Fruit fly (Drosophila melanogaster): ENCODE measurements around the gene CG8289.

The CG8289 gene

dm6 chrX:17631996-17632612 lies 3.7 kb downstream of the CG8289 start, which contains the start of the genes corolla and ND-24 (continued):
- peak; percentile 72 for TF ChIP-seq acj6 (GFP tag; optimal IDR thresholded peaks at IDR 0.05)
- no peak for TF ChIP-seq CG3919 (GFP tag; optimal IDR thresholded peaks at IDR 0.05)
- TF ChIP-seq Hr39 (GFP tag; optimal IDR thresholded peaks at IDR 0.05) = no peak
- TF ChIP-seq CG32006 (GFP tag; optimal IDR thresholded peaks at IDR 0.05) = no peak
- no peak for TF ChIP-seq pdm3 (GFP tag; optimal IDR thresholded peaks at IDR 0.05)
- TF ChIP-seq CG6792 (GFP tag; optimal IDR thresholded peaks at IDR 0.05) = peak; percentile 67
- peak; percentile 10 for TF ChIP-seq dac (GFP tag; optimal IDR thresholded peaks at IDR 0.05)
- no peak for TF ChIP-seq Blimp-1 (GFP tag; optimal IDR thresholded peaks at IDR 0.05)
- peak; percentile 61 for TF ChIP-seq CG15336 (GFP tag; IDR thresholded peaks at IDR 0.05)
- TF ChIP-seq CG7368 (GFP tag; optimal IDR thresholded peaks at IDR 0.05) = no peak
- peak; percentile 44 for TF ChIP-seq CG8632 (GFP tag; optimal IDR thresholded peaks at IDR 0.05)
- peak; percentile 90 for TF ChIP-seq achi (GFP tag; optimal IDR thresholded peaks at IDR 0.05)
- peak; percentile 80 for TF ChIP-seq CG6163 (GFP tag; IDR thresholded peaks at IDR 0.05)
- TF ChIP-seq Eip93F (GFP tag; optimal IDR thresholded peaks at IDR 0.05) = no peak
- no peak for TF ChIP-seq CG6808 (GFP tag; optimal IDR thresholded peaks at IDR 0.05)

- TF ChIP-seq CG11294 (GFP tag; IDR thresholded peaks at IDR 0.05) (no peak), Sox15 (GFP tag; optimal IDR thresholded peaks at IDR 0.05) (no peak), Eip78C (GFP tag) (no peak), topi (GFP tag; optimal IDR thresholded peaks at IDR 0.05) (no peak), CG11902 (GFP tag; optimal IDR thresholded peaks at IDR 0.05) (no peak), CG15336 (GFP tag; IDR thresholded peaks at IDR 0.05) (no peak), Sox14 (GFP tag; optimal IDR thresholded peaks at IDR 0.05) (no peak), CG32006 (GFP tag; optimal IDR thresholded peaks at IDR 0.05) (no peak), CG3919 (GFP tag; optimal IDR thresholded peaks at IDR 0.05) (no peak), net (GFP tag; optimal IDR thresholded peaks at IDR 0.05) (no peak), CG8319 (GFP tag; optimal IDR thresholded peaks at IDR 0.05) (no peak)
Observed at dm6 chrX:17629317-17629716, 6.5 kb downstream of the CG8289 start, which contains the start of gene CG8326. Gene CG8326, minus strand, starts transcription at chrX:17629492.

- no peak for TF ChIP-seq Sox102F (GFP tag; optimal IDR thresholded peaks at IDR 0.05)
- no peak for TF ChIP-seq CG11294 (GFP tag; IDR thresholded peaks at IDR 0.05)
- TF ChIP-seq CG3032 (tag; optimal IDR thresholded peaks at IDR 0.05) = no peak
- peak; percentile 3 for TF ChIP-seq Eip93F (GFP tag; optimal IDR thresholded peaks at IDR 0.05)
- no peak for TF ChIP-seq CG8319 (GFP tag; optimal IDR thresholded peaks at IDR 0.05)
- TF ChIP-seq Eip75B (GFP tag; optimal IDR thresholded peaks at IDR 0.05) = peak; percentile 9
- TF ChIP-seq cyc (GFP tag; optimal IDR thresholded peaks at IDR 0.05) = no peak
- no peak for TF ChIP-seq Smox (GFP tag; optimal IDR thresholded peaks at IDR 0.05)
- no peak for TF ChIP-seq fd85E (GFP tag; optimal IDR thresholded peaks at IDR 0.05)
- TF ChIP-seq svp (GFP tag) = peak; percentile 45
- TF ChIP-seq fkh (GFP tag; optimal IDR thresholded peaks at IDR 0.05) = peak; percentile 71
- TF ChIP-seq Hr39 (GFP tag; optimal IDR thresholded peaks at IDR 0.05) = no peak
- no peak for TF ChIP-seq lz (GFP tag; optimal IDR thresholded peaks at IDR 0.05)
- TF ChIP-seq CG34406 (GFP tag; optimal IDR thresholded peaks at IDR 0.05) = no peak
- 0 out of 3 replicates have a peak, but pooled peaks have one; percentile 21 for TF ChIP-seq CG8119 (GFP tag; IDR thresholded peaks at IDR 0.05)
- no peak for TF ChIP-seq Lpt (GFP tag; optimal IDR thresholded peaks at IDR 0.05)
- no peak for TF ChIP-seq CG11762 (GFP tag; optimal IDR thresholded peaks at IDR 0.05; ENCODE audit: insufficient read depth)
- TF ChIP-seq CG6854 (GFP tag; optimal IDR thresholded peaks at IDR 0.05) = peak; percentile 52
- no peak for TF ChIP-seq CG9139 (GFP tag; optimal IDR thresholded peaks at IDR 0.05)
- no peak for TF ChIP-seq fd59A (GFP tag; optimal IDR thresholded peaks at IDR 0.05)
- TF ChIP-seq CG3919 (GFP tag; optimal IDR thresholded peaks at IDR 0.05) = no peak
- TF ChIP-seq salr (GFP tag; optimal IDR thresholded peaks at IDR 0.05) = no peak
- TF ChIP-seq Hr4 (GFP tag; optimal IDR thresholded peaks at IDR 0.05) = no peak
- TF ChIP-seq CG32006 (GFP tag; optimal IDR thresholded peaks at IDR 0.05) = no peak
- no peak for TF ChIP-seq CG6163 (GFP tag; IDR thresholded peaks at IDR 0.05)
- TF ChIP-seq pdm3 (GFP tag; optimal IDR thresholded peaks at IDR 0.05) = peak; percentile 19
- no peak for TF ChIP-seq OdsH (GFP tag; optimal IDR thresholded peaks at IDR 0.05)
- peak; percentile 8 for TF ChIP-seq topi (GFP tag; optimal IDR thresholded peaks at IDR 0.05)
- no peak for TF ChIP-seq net (GFP tag; optimal IDR thresholded peaks at IDR 0.05)
- no peak for TF ChIP-seq CG11902 (GFP tag; optimal IDR thresholded peaks at IDR 0.05)
- peak in 1 of 2 experiments; percentile 28 for TF ChIP-seq ss (GFP tag; optimal IDR thresholded peaks at IDR 0.05)
- TF ChIP-seq Hr38 (GFP tag; optimal IDR thresholded peaks at IDR 0.05) = no peak
Observed at dm6 chrX:17627090-17627992, 8.5 kb downstream of the CG8289 start, which contains the start of gene stas. Gene stas, minus strand, starts transcription at chrX:17627895.

Measured in whole organism, prepupa.